Worm (Caenorhabditis elegans) whole organism, L4 larva: Measurements from ENCODE around the gene W06H8.6.

ENCODE experiments used
- F26F4.8 ChIP-seq: fragments of 200-800 bp; sonication (Bioruptor generic); conservative IDR thresholded peaks from 2 replicates; pipeline ENCODE4 v1.3.6; 2022; ENCODE audit warnings: missing genetic modification characterization, missing compliant biosample characterization
- F44E2.7 ChIP-seq: fragments of 200-800 bp; sonication (Bioruptor generic); IDR thresholded peaks from 2 replicates; pipeline ENCODE4 v2.1.2; 2022; ENCODE audit warnings: missing genetic modification characterization, missing compliant biosample characterization
- F49E8.2 ChIP-seq: sonication (generic microtip); optimal IDR thresholded peaks from 2 replicates; lab custom pipeline; 2016; ENCODE audit warnings: missing compliant biosample characterization, mild to moderate bottlenecking, missing genetic modification characterization, borderline replicate concordance
- T20F7.1 ChIP-seq: fragments of 200-800 bp; sonication (Bioruptor generic); optimal IDR thresholded peaks from 2 replicates; lab custom pipeline; 2018; ENCODE audit warnings: mild to moderate bottlenecking, missing genetic modification characterization, missing compliant biosample characterization
- Y48G9A.11 ChIP-seq: fragments of 200-800 bp; sonication (Bioruptor generic); IDR thresholded peaks from 2 replicates; pipeline ENCODE4 v1.3.6; 2022; ENCODE audit warnings: missing genetic modification reagents, missing genetic modification characterization, missing compliant biosample characterization
- ZK337.2 ChIP-seq: fragments of 200-800 bp; sonication (Bioruptor generic); IDR thresholded peaks from 2 replicates; pipeline ENCODE4 v1.3.6; 2022; ENCODE audit warnings: missing genetic modification reagents, missing genetic modification characterization, missing compliant biosample characterization
- aha-1 ChIP-seq: fragments of 150-350 bp; peaks from one replicate; lab custom pipeline; 2014; ENCODE audit warnings: missing biosample characterization, missing genetic modification characterization
- aly-2 ChIP-seq: sonication (generic microtip); optimal IDR thresholded peaks from 2 replicates; lab custom pipeline; 2018; ENCODE audit warnings: missing biosample characterization, missing genetic modification characterization
- attf-4 ChIP-seq: sonication (generic microtip); optimal IDR thresholded peaks from 3 replicates; lab custom pipeline; 2017; ENCODE audit warnings: missing biosample characterization, missing genetic modification characterization
- ceh-28 ChIP-seq: fragments of 150-350 bp; optimal IDR thresholded peaks from 2 replicates; lab custom pipeline; 2014; ENCODE audit warnings: missing biosample characterization, missing genetic modification reagents, missing genetic modification characterization
- ceh-32 ChIP-seq: sonication (generic microtip); optimal IDR thresholded peaks from 2 replicates; lab custom pipeline; 2016; ENCODE audit warnings: mild to moderate bottlenecking, missing genetic modification characterization, missing compliant biosample characterization; ENCODE audit not compliant: poor library complexity
- ces-1 ChIP-seq: fragments of 150-350 bp; sonication (generic microtip); optimal IDR thresholded peaks from 4 replicates; lab custom pipeline; 2014; ENCODE audit warnings: missing biosample characterization, missing genetic modification reagents, missing genetic modification characterization
- daf-19 ChIP-seq: fragments of 200-800 bp; sonication (Bioruptor generic); conservative IDR thresholded peaks from 2 replicates; pipeline ENCODE4 v1.3.6; 2022; ENCODE audit warnings: missing genetic modification characterization, missing compliant biosample characterization
- daf-8 ChIP-seq: fragments of 200-800 bp; sonication (Bioruptor generic); IDR thresholded peaks from 2 replicates; pipeline ENCODE4 v1.3.6; 2022; ENCODE audit warnings: missing genetic modification characterization, missing compliant biosample characterization
- dmd-6 ChIP-seq: fragments of 200-800 bp; sonication (Bioruptor generic); IDR thresholded peaks from 2 replicates; pipeline ENCODE4 v1.3.6; 2022; ENCODE audit warnings: missing genetic modification reagents, missing genetic modification characterization, missing compliant biosample characterization
- duxl-1 ChIP-seq: sonication (generic microtip); optimal IDR thresholded peaks from 2 replicates; lab custom pipeline; 2016; ENCODE audit warnings: mild to moderate bottlenecking, missing genetic modification characterization, moderate library complexity, missing compliant biosample characterization; ENCODE audit not compliant: poor library complexity
- egl-27 ChIP-seq: sonication (generic microtip); optimal IDR thresholded peaks from 3 replicates; lab custom pipeline; 2017; ENCODE audit warnings: missing biosample characterization, missing genetic modification reagents, missing genetic modification characterization
- egl-43 ChIP-seq: fragments of 200-800 bp; sonication (Bioruptor generic); IDR thresholded peaks from 2 replicates; pipeline ENCODE4 v1.3.6; 2022; ENCODE audit warnings: missing genetic modification reagents, missing genetic modification characterization, missing compliant biosample characterization
- hif-1 ChIP-seq, 2 experiments: sonication (generic microtip); optimal IDR thresholded peaks; 2 replicates each; lab custom pipeline; 2016 to 2017; ENCODE audit warnings: missing compliant biosample characterization in 2 of 2, missing genetic modification characterization in 2 of 2, missing genetic modification reagents in 2 of 2, missing genotype in 2 of 2, mild to moderate bottlenecking in 1 of 2
- hmg-1.1 ChIP-seq: fragments of 200-800 bp; sonication (Bioruptor generic); IDR thresholded peaks from 2 replicates; pipeline ENCODE4 v1.3.6; 2022; ENCODE audit warnings: missing genetic modification reagents, missing genetic modification characterization, missing compliant biosample characterization
- lim-7 ChIP-seq: fragments of 200-800 bp; sonication (Bioruptor generic); IDR thresholded peaks from 2 replicates; pipeline ENCODE4 v1.3.6; 2022; ENCODE audit warnings: missing genetic modification characterization, missing compliant biosample characterization
- lin-15B ChIP-seq: fragments of 150-350 bp; sonication (generic microtip); optimal IDR thresholded peaks from 3 replicates; lab custom pipeline; 2014; ENCODE audit warnings: missing biosample characterization, missing genetic modification characterization
- lir-3 ChIP-seq: sonication (generic microtip); optimal IDR thresholded peaks from 2 replicates; lab custom pipeline; 2016; ENCODE audit warnings: mild to moderate bottlenecking, missing genetic modification characterization, missing compliant biosample characterization
- lsy-2 ChIP-seq, 2 experiments: fragments of 150-350 bp in 1 of 2; sonication (generic microtip) in 1 of 2; optimal IDR thresholded peaks; 2 replicates each; lab custom pipeline; 2014 to 2017; ENCODE audit warnings: missing biosample characterization in 2 of 2, missing genetic modification characterization in 2 of 2
- madf-5 ChIP-seq, 2 experiments: fragments of 200-800 bp; sonication (Bioruptor generic); IDR thresholded peaks; 2 replicates each; pipeline ENCODE4 v1.3.6; 2022; ENCODE audit warnings: missing compliant biosample characterization in 2 of 2, missing genetic modification characterization in 2 of 2
- mdl-1 ChIP-seq, 2 experiments: fragments of 150-350 bp in 1 of 2; sonication (generic microtip) in 1 of 2; optimal IDR thresholded peaks; 2 replicates each; lab custom pipeline; 2014 to 2017; ENCODE audit warnings: missing biosample characterization in 2 of 2, missing genetic modification characterization in 2 of 2
- mes-2 ChIP-seq: sonication (generic microtip); optimal IDR thresholded peaks from 2 replicates; lab custom pipeline; 2016; ENCODE audit warnings: missing genotype, mild to moderate bottlenecking, missing genetic modification characterization, missing compliant biosample characterization; ENCODE audit not compliant: poor library complexity, severe bottlenecking
- nhr-102 ChIP-seq: sonication (generic microtip); optimal IDR thresholded peaks from 2 replicates; lab custom pipeline; 2016; ENCODE audit warnings: mild to moderate bottlenecking, missing genetic modification characterization, moderate library complexity, missing compliant biosample characterization
- nhr-42 ChIP-seq: fragments of 200-800 bp; sonication (Bioruptor generic); IDR thresholded peaks from 2 replicates; pipeline ENCODE4 v1.3.6; 2022; ENCODE audit warnings: missing genetic modification characterization, missing compliant biosample characterization
- nhr-48 ChIP-seq: sonication (generic microtip); optimal IDR thresholded peaks from 2 replicates; lab custom pipeline; 2016; ENCODE audit warnings: mild to moderate bottlenecking, missing genetic modification characterization, missing compliant biosample characterization
- nhr-76 ChIP-seq: fragments of 150-350 bp; optimal IDR thresholded peaks from 2 replicates; lab custom pipeline; 2014; ENCODE audit warnings: missing biosample characterization, missing genetic modification characterization
- nhr-77 ChIP-seq: fragments of 150-350 bp; optimal IDR thresholded peaks from 2 replicates; lab custom pipeline; 2014; ENCODE audit warnings: missing biosample characterization, missing genetic modification characterization
- pha-4 ChIP-seq, 2 experiments: fragments of 150-350 bp in 1 of 2; fragments of 200-800 bp in 1 of 2; sonication (Bioruptor generic) in 1 of 2; IDR thresholded peaks in 1 of 2; optimal IDR thresholded peaks in 1 of 2; 2 replicates each; pipeline versions ENCODE4 v1.3.6 to Lab custom; 2014 to 2022; ENCODE audit warnings: missing genetic modification characterization in 2 of 2, missing genetic modification reagents in 2 of 2, missing biosample characterization in 1 of 2, missing compliant biosample characterization in 1 of 2
- saeg-2 ChIP-seq: fragments of 200-800 bp; sonication (Bioruptor generic); IDR thresholded peaks from 2 replicates; pipeline ENCODE4 v1.3.6; 2022; ENCODE audit warnings: missing genetic modification reagents, missing genetic modification characterization, missing compliant biosample characterization
- set-16 ChIP-seq: fragments of 200-800 bp; sonication (Bioruptor generic); IDR thresholded peaks from 2 replicates; pipeline ENCODE4 v1.3.6; 2022; ENCODE audit warnings: missing genetic modification reagents, missing genetic modification characterization, missing compliant biosample characterization
- snpc-1.2 ChIP-seq: fragments of 200-800 bp; sonication (Bioruptor generic); IDR thresholded peaks from 2 replicates; pipeline ENCODE4 v1.3.6; 2022; ENCODE audit warnings: missing genetic modification reagents, missing genetic modification characterization, missing compliant biosample characterization
- snpc-4 ChIP-seq: fragments of 150-350 bp; optimal IDR thresholded peaks from 2 replicates; lab custom pipeline; 2014; ENCODE audit warnings: missing biosample characterization, missing genetic modification characterization
- spr-3 ChIP-seq: fragments of 200-800 bp; sonication (Bioruptor generic); optimal IDR thresholded peaks from 2 replicates; lab custom pipeline; 2018; ENCODE audit warnings: mild to moderate bottlenecking, missing genetic modification characterization, missing compliant biosample characterization
- unc-130 ChIP-seq: sonication (generic microtip); optimal IDR thresholded peaks from 2 replicates; lab custom pipeline; 2016; ENCODE audit warnings: missing genetic modification reagents, missing genetic modification characterization, missing compliant biosample characterization
- unc-62 ChIP-seq, 3 experiments: fragments of 150-350 bp in 1 of 3; sonication (generic microtip); optimal IDR thresholded peaks in 2 of 3; peaks in 1 of 3; 1 replicate in 1 of 3; 2 replicates in 2 of 3; lab custom pipeline; 2014 to 2017; ENCODE audit warnings: missing biosample characterization in 3 of 3, missing genetic modification characterization in 3 of 3, missing genetic modification reagents in 3 of 3, missing genotype in 1 of 3
- zag-1 ChIP-seq: fragments of 150-350 bp; optimal IDR thresholded peaks from 2 replicates; lab custom pipeline; 2014; ENCODE audit warnings: missing biosample characterization, missing genetic modification characterization
- zip-2 ChIP-seq: fragments of 150-350 bp; optimal IDR thresholded peaks from 2 replicates; lab custom pipeline; 2014; ENCODE audit warnings: missing biosample characterization, missing genetic modification characterization
- ztf-7 ChIP-seq: fragments of 150-350 bp; optimal IDR thresholded peaks from 2 replicates; lab custom pipeline; 2014; ENCODE audit warnings: missing biosample characterization, missing genetic modification characterization

Gene W06H8.6

DNA sequence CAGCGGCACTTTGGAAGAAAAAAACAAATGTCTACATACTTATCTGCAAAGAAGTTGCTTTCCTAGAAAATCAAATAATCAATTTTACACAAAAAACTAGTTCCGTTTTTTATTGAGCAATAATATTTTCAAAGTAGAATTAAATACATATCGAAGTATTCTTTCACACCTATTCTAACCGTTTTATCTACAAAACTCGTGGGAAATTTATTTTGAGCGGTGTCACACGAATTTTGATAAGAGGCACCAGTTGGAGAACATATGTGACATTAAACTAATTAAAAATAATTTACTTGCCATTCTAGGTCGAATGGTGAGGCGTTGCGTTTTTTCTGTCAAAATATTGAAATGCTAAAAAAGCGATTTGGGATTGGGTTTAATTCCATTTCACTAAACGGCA is 42.2 kb upstream of the W06H8.6 start (continued):
- TF ChIP-seq ceh-32 (tag; lab: Kevin White, UChicago), result no peak
- TF ChIP-seq nhr-76 (tag; lab: Kevin White, UChicago), result no peak
- no peak for TF ChIP-seq zip-2 (tag; lab: Kevin White, UChicago)
- no peak for TF ChIP-seq snpc-4 (tag; lab: Kevin White, UChicago)
- TF ChIP-seq egl-27 (tag; lab: Kevin White, UChicago), result no peak
- TF ChIP-seq lin-15B (tag; lab: Kevin White, UChicago), result no peak
- TF ChIP-seq, all 104 proteins: peak for 6

DNA sequence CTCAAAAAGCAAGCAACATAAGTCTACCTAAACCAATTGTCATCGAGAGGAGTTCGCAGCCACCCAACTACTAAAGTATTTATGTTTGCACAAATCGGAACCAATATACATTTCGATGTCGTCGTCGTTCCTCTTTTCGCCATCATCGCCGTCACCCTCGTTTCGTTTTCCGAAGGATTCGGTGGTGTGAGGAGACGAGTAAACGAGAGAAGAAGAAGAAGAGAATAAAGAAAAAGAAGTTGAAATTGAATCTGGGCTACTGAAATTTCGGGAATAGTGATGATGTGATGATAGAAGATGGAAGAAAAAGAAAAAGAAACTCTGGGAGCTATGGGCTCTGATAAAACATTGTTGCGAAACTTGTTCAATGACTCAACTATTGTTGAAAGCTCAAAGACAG is 41.7 kb upstream of the W06H8.6 start:
- TF ChIP-seq hif-1 (tag; optimal IDR thresholded peaks at IDR 0.05; lab: Kevin White, UChicago) (no peak), aha-1 (tag; lab: Kevin White, UChicago) (peak; percentile 76)

DNA sequence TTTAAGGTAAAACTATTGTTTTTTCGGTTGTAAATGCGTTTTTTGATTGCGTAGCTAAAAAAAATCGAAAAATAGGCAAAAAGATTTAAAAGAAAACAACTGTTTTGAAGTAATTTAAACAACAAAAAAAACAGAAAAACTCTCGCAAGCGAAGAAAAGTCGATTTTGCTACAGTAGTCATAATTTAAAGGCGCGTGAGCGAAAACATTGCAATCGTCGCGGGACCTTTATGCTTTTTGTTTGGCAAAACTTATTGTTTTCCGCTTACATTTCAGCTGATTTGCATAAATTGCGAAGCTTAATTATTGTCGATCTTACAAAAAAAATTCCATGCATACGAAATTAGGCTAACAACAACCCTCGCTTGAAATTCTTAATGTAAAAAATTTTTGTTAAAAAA is 41.2 kb upstream of the W06H8.6 start:
- TF ChIP-seq aly-2 (tag; lab: Kevin White, UChicago) (no peak), F49E8.2 (tag; lab: Kevin White, UChicago) (peak; percentile 5)
- TF ChIP-seq, all 104 proteins: peak for 1

DNA sequence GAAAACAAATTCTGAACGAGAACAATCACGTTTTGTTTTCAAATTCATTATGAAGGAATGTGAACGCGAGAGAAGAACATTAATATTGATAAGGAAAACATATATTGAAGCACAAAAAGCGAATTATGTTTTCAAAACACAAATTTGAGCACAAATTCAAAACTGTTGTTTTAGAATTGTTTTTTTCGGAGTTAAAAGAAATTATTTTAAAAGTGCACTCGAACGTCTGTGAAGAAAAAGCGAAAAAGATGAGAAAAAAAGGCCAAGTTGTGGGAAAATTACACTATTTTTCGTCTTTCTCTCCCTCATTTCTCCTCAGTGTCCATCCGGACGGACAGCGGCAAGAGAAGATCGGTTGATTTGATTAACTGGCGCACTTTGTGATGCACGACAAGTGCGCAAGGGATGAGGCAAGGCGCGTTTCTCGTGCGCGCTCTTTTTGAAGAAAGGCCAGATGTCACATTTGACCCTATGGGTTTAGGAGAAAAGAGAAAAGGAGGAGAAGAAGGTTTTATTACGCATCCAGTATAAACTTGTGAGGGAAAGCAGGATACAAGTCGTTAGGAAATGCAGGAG is 40.5 kb upstream of the W06H8.6 start, which contains the start of gene mrck-1:
Gene mrck-1 (minus strand): TSS at position 51 of the 576 bp plus-strand sequence.
- TF ChIP-seq unc-62 (GFP tag; optimal IDR thresholded peaks at IDR 0.05 in 1 of 2; lab: Kevin White, UChicago) (peak in 1 of 2 experiments; percentile 87), unc-62 (tag; optimal IDR thresholded peaks at IDR 0.05; lab: Kevin White, UChicago) (no peak), nhr-48 (tag; lab: Kevin White, UChicago) (peak; percentile 93), egl-43 (GFP tag; lab: Robert Waterston, UW) (peak; percentile 81), pha-4 (GFP tag; IDR thresholded peaks at IDR 0.05; lab: Robert Waterston, UW) (no peak), pha-4 (tag; optimal IDR thresholded peaks at IDR 0.05; lab: Kevin White, UChicago) (no peak), Y48G9A.11 (GFP tag; lab: Robert Waterston, UW) (0 out of 2 replicates have a peak, but pooled peaks have one; percentile 50), snpc-1.2 (GFP tag; lab: Robert Waterston, UW) (0 out of 2 replicates have a peak, but pooled peaks have one; percentile 27), set-16 (GFP tag; lab: Robert Waterston, UW) (peak; percentile 62; the same call in 1 of the 2 replicates), lir-3 (no peak), daf-8 (no peak), F26F4.8 (GFP tag; lab: Robert Waterston, UW) (no peak), mes-2 (tag; lab: Kevin White, UChicago) (peak; percentile 92), nhr-77 (tag; lab: Kevin White, UChicago) (peak; percentile 58), ztf-7 (tag; lab: Kevin White, UChicago) (peak; percentile 45), spr-3 (GFP tag; lab: Kevin White, UChicago) (peak; percentile 64), attf-4 (no peak), daf-19 (no peak), lim-7 (GFP tag; lab: Robert Waterston, UW) (0 out of 2 replicates have a peak, but pooled peaks have one; percentile 55), dmd-6 (peak; percentile 87), ces-1 (GFP tag; lab: Kevin White, UChicago) (peak; percentile 96), ceh-28 (tag; lab: Kevin White, UChicago) (no peak), nhr-42 (GFP tag; lab: Robert Waterston, UW) (peak; percentile 76; the same call in 1 of the 2 replicates), zag-1 (tag; lab: Kevin White, UChicago) (peak; percentile 28), ZK337.2 (peak; percentile 31; the same call in 1 of the 2 replicates), aly-2 (tag; lab: Kevin White, UChicago) (no peak), F44E2.7 (GFP tag; lab: Robert Waterston, UW) (no peak), hmg-1.1 (peak; percentile 90), unc-130 (GFP tag; lab: Kevin White, UChicago) (no peak), T20F7.1 (GFP tag; lab: Kevin White, UChicago) (no peak), madf-5 (GFP tag; IDR thresholded peaks at IDR 0.05; lab: Robert Waterston, UW) (peak; percentile 14 to 51; a peak in 1 of 4 replicates), saeg-2 (GFP tag; lab: Robert Waterston, UW) (peak; percentile 51; the same call in 1 of the 2 replicates), lsy-2 (tag; optimal IDR thresholded peaks at IDR 0.05; lab: Kevin White, UChicago) (peak; percentile 72 to 92), mdl-1 (tag; optimal IDR thresholded peaks at IDR 0.05; lab: Kevin White, UChicago) (peak in 1 of 2 experiments; percentile 70), duxl-1 (tag; lab: Kevin White, UChicago) (peak; percentile 58), nhr-102 (tag; lab: Kevin White, UChicago) (peak; percentile 86)
